Worm (Caenorhabditis elegans) whole organism, young adult: ENCODE results near the gene Y110A2AL.7.

Source experiments
- B0336.3 ChIP-seq: fragments of 200-800 bp; sonication (Bioruptor generic); IDR thresholded peaks from 2 replicates; pipeline ENCODE4 v1.3.6; 2022; ENCODE audit warnings: missing genetic modification characterization, missing compliant biosample characterization
- F22D6.2 ChIP-seq: sonication (generic microtip); optimal IDR thresholded peaks from 2 replicates; lab custom pipeline; 2016; ENCODE audit warnings: mild to moderate bottlenecking, missing genetic modification characterization, missing compliant biosample characterization
- athp-1 ChIP-seq: sonication (generic microtip); optimal IDR thresholded peaks from 2 replicates; lab custom pipeline; 2017; ENCODE audit warnings: mild to moderate bottlenecking, missing genetic modification characterization, missing compliant biosample characterization
- dpl-1 ChIP-seq: fragments of 150-350 bp; optimal IDR thresholded peaks from 2 replicates; lab custom pipeline; 2014; ENCODE audit warnings: missing biosample characterization, missing genetic modification reagents, missing genetic modification characterization
- hlh-12 ChIP-seq: sonication (generic microtip); optimal IDR thresholded peaks from 2 replicates; lab custom pipeline; 2016; ENCODE audit warnings: missing genetic modification characterization, missing compliant biosample characterization
- hlh-26 ChIP-seq: fragments of 200-800 bp; sonication (Bioruptor generic); conservative IDR thresholded peaks from 2 replicates; pipeline ENCODE4 v1.3.6; 2022; ENCODE audit warnings: missing genetic modification reagents, missing genetic modification characterization, missing compliant biosample characterization
- hmg-20 ChIP-seq: fragments of 200-800 bp; sonication (Bioruptor generic); IDR thresholded peaks from 2 replicates; pipeline ENCODE4 v1.3.6; 2022; ENCODE audit warnings: missing genetic modification reagents, missing genetic modification characterization, missing compliant biosample characterization
- lin-54 ChIP-seq: fragments of 200-800 bp; sonication (Bioruptor generic); optimal IDR thresholded peaks from 2 replicates; lab custom pipeline; 2018; ENCODE audit warnings: mild to moderate bottlenecking, missing genetic modification characterization, missing compliant biosample characterization
- nhr-120 ChIP-seq: fragments of 200-800 bp; sonication (Bioruptor generic); IDR thresholded peaks from 2 replicates; pipeline ENCODE4 v1.3.6; 2022; ENCODE audit warnings: missing genetic modification characterization, missing compliant biosample characterization
- pha-4 ChIP-seq: fragments of 150-350 bp; sonication (generic microtip); optimal IDR thresholded peaks from 2 replicates; lab custom pipeline; 2014; ENCODE audit warnings: missing biosample characterization, missing genetic modification reagents, missing genetic modification characterization
- sea-2 ChIP-seq: fragments of 200-800 bp; sonication (Bioruptor generic); IDR thresholded peaks from 2 replicates; pipeline ENCODE4 v1.3.6; 2022; ENCODE audit warnings: missing genetic modification characterization, missing compliant biosample characterization
- snpc-4 ChIP-seq, 5 experiments: fragments of 150-350 bp in 1 of 5; sonication (generic microtip) in 4 of 5; optimal IDR thresholded peaks; 2 replicates each; lab custom pipeline; 2014 to 2018; ENCODE audit warnings: missing genetic modification characterization in 5 of 5, missing biosample characterization in 3 of 5, antibody characterized with exemption in 2 of 5, mild to moderate bottlenecking in 2 of 5, missing compliant biosample characterization in 2 of 5, missing genotype in 2 of 5, moderate library complexity in 2 of 5, missing genetic modification reagents in 1 of 5
- unc-62 ChIP-seq: fragments of 150-350 bp; optimal IDR thresholded peaks from 2 replicates; lab custom pipeline; 2014; ENCODE audit warnings: missing biosample characterization, missing genetic modification reagents, missing genetic modification characterization

- TF ChIP-seq hmg-20 (GFP tag; lab: Robert Waterston, UW) (no peak), B0336.3 (GFP tag; lab: Robert Waterston, UW) (no peak), nhr-120 (GFP tag; lab: Robert Waterston, UW) (no peak), hlh-26 (GFP tag; lab: Robert Waterston, UW) (no peak), athp-1 (tag; lab: Kevin White, UChicago) (no peak), F22D6.2 (tag; lab: Kevin White, UChicago) (no peak), dpl-1 (GFP tag; lab: Kevin White, UChicago) (no peak), sea-2 (GFP tag; lab: Robert Waterston, UW) (no peak), hlh-12 (tag; lab: Kevin White, UChicago) (no peak), snpc-4 (GFP tag; optimal IDR thresholded peaks at IDR 0.05; lab: Kevin White, UChicago) (no peak), snpc-4 (tag; optimal IDR thresholded peaks at IDR 0.05; lab: Kevin White, UChicago) (no peak), pha-4 (tag; lab: Kevin White, UChicago) (no peak), lin-54 (no peak), unc-62 (GFP tag; lab: Kevin White, UChicago) (no peak)
Observed at ce11 chrII:2805566-2805965, 37.4 kb downstream of the Y110A2AL.7 start.
